Fruit fly (Drosophila melanogaster) Kc167 (cell line): ENCODE measurements around the gene CG42752.

Experiments
- Sin3A ChIP-seq: fragments of >200 bp; optimal IDR thresholded peaks from 2 replicates; lab custom pipeline; 2018; ENCODE audit warnings: missing external identifiers
- h ChIP-seq: fragments of >200 bp; optimal IDR thresholded peaks from 3 replicates; lab custom pipeline; 2018; ENCODE audit warnings: missing external identifiers

- no peak for TF ChIP-seq h
- TF ChIP-seq Sin3A (lab: Kevin White, UChicago): no peak
These were observed 11.4 kb upstream of the CG42752 start for dm6 chr2L:18751337-18751736.
